Fruit fly (Drosophila melanogaster) whole organism, wandering third instar larva: ENCODE data around the gene CG46468.

Source experiments
- CG9705 ChIP-seq: fragments of 200-800 bp; sonication (Bioruptor generic); optimal IDR thresholded peaks from 2 replicates; lab custom pipeline; 2018; ENCODE audit warnings: missing biosample characterization, mild to moderate bottlenecking, missing genetic modification characterization
- GATAd ChIP-seq: sonication (Bioruptor generic); optimal IDR thresholded peaks from 2 replicates; lab custom pipeline; 2016; ENCODE audit warnings: missing biosample characterization, missing genetic modification characterization
- Hr83 ChIP-seq: fragments of 200-300 bp; sonication (Bioruptor generic); optimal IDR thresholded peaks from 2 replicates; lab custom pipeline; 2016; ENCODE audit warnings: missing biosample characterization, mild to moderate bottlenecking, missing genetic modification characterization, moderate library complexity; ENCODE audit not compliant: poor library complexity, severe bottlenecking
- Jra ChIP-seq: sonication (Bioruptor generic); optimal IDR thresholded peaks from 2 replicates; lab custom pipeline; 2016; ENCODE audit warnings: missing biosample characterization, missing genetic modification characterization
- OdsH ChIP-seq: fragments of 200-800 bp; sonication (Bioruptor generic); optimal IDR thresholded peaks from 2 replicates; lab custom pipeline; 2016; ENCODE audit warnings: missing biosample characterization, mild to moderate bottlenecking, missing genetic modification characterization
- brk ChIP-seq: fragments of 200-800 bp; sonication (Bioruptor generic); optimal IDR thresholded peaks from 2 replicates; lab custom pipeline; 2016; ENCODE audit warnings: missing biosample characterization, mild to moderate bottlenecking, missing genetic modification characterization
- fru ChIP-seq: fragments of 200-800 bp; sonication (Bioruptor generic); optimal IDR thresholded peaks from 3 replicates; lab custom pipeline; 2016; ENCODE audit warnings: missing biosample characterization, mild to moderate bottlenecking, missing genetic modification characterization
- psq ChIP-seq: fragments of 200-800 bp; sonication (Bioruptor generic); optimal IDR thresholded peaks from 3 replicates; lab custom pipeline; 2017; ENCODE audit warnings: missing biosample characterization, mild to moderate bottlenecking, missing genetic modification characterization, moderate library complexity
- usp ChIP-seq: fragments of >200 bp; optimal IDR thresholded peaks from 2 replicates; lab custom pipeline; 2017; ENCODE audit warnings: missing biosample characterization, missing genetic modification characterization

dm6 chr2L:9576269-9576933, 11.2 kb upstream of the CG46468 start, which contains the start of gene Mtpalpha:
- TF ChIP-seq Hr83 (GFP tag; lab: Kevin White, UChicago), result no peak
- peak; percentile 30 for TF ChIP-seq psq (GFP tag; lab: Kevin White, UChicago)
- no peak for TF ChIP-seq fru (GFP tag; lab: Kevin White, UChicago)
- no peak for TF ChIP-seq GATAd (GFP tag; lab: Kevin White, UChicago)
- peak; percentile 20 for TF ChIP-seq OdsH
- no peak for TF ChIP-seq brk
- no peak for TF ChIP-seq usp (GFP tag; lab: Kevin White, UChicago)
- TF ChIP-seq Jra, result no peak
- no peak for TF ChIP-seq CG9705 (GFP tag; lab: Kevin White, UChicago)
